Fruit fly (Drosophila melanogaster) whole organism, embryonic: ENCODE measurements around the gene GatB.

Experiments used
- Abd-B ChIP-seq: fragments of 200-800 bp; sonication (Bioruptor generic); optimal IDR thresholded peaks from 2 replicates; lab custom pipeline; 2018; ENCODE audit warnings: missing biosample characterization, mild to moderate bottlenecking, missing genetic modification characterization, moderate library complexity
- CG1233 ChIP-seq: fragments of 200-800 bp; sonication (Bioruptor generic); optimal IDR thresholded peaks from 4 replicates; lab custom pipeline; 2018; ENCODE audit warnings: missing biosample characterization, mild to moderate bottlenecking, missing genetic modification characterization
- CG12769 ChIP-seq: fragments of 200-800 bp; sonication (Bioruptor generic); optimal IDR thresholded peaks from 2 replicates; lab custom pipeline; 2019; ENCODE audit warnings: missing biosample characterization, mild to moderate bottlenecking, missing genetic modification characterization, moderate library complexity
- CG13624 ChIP-seq: fragments of 200-800 bp; sonication (Bioruptor generic); optimal IDR thresholded peaks from 2 replicates; lab custom pipeline; 2016; ENCODE audit warnings: missing biosample characterization, missing genetic modification characterization
- CG14710 ChIP-seq: fragments of 200-800 bp; sonication (Bioruptor generic); optimal IDR thresholded peaks from 3 replicates; lab custom pipeline; 2019; ENCODE audit warnings: missing biosample characterization, mild to moderate bottlenecking, missing genetic modification characterization, moderate library complexity
- CG14860 ChIP-seq: fragments of 200-800 bp; sonication (Bioruptor generic); IDR thresholded peaks from 3 replicates; pipeline ENCODE4 v1.3.6; 2022; ENCODE audit warnings: missing biosample characterization, missing genetic modification characterization; ENCODE audit not compliant: partially characterized antibody
- CG15269 ChIP-seq: fragments of 200-800 bp; sonication (Bioruptor generic); optimal IDR thresholded peaks from 2 replicates; lab custom pipeline; 2018; ENCODE audit warnings: missing biosample characterization, mild to moderate bottlenecking, missing genetic modification characterization, moderate library complexity
- CG15696 ChIP-seq: fragments of 200-800 bp; sonication (Bioruptor generic); optimal IDR thresholded peaks from 2 replicates; lab custom pipeline; 2019; ENCODE audit warnings: missing biosample characterization, mild to moderate bottlenecking, missing genetic modification characterization, moderate library complexity
- CG17186 ChIP-seq: fragments of 200-800 bp; sonication (Bioruptor generic); optimal IDR thresholded peaks from 3 replicates; lab custom pipeline; 2017; ENCODE audit warnings: missing biosample characterization, missing genetic modification reagents, missing genetic modification characterization
- CG17568 ChIP-seq: fragments of 200-800 bp; sonication (Bioruptor generic); optimal IDR thresholded peaks from 2 replicates; lab custom pipeline; 2018; ENCODE audit warnings: missing biosample characterization, mild to moderate bottlenecking, missing genetic modification characterization, moderate library complexity
- CG17912 ChIP-seq: fragments of 200-800 bp; sonication (Bioruptor generic); optimal IDR thresholded peaks from 2 replicates; lab custom pipeline; 2018; ENCODE audit warnings: missing biosample characterization, mild to moderate bottlenecking, missing genetic modification characterization
- CG2678 ChIP-seq: fragments of 200-800 bp; sonication (Bioruptor generic); optimal IDR thresholded peaks from 3 replicates; lab custom pipeline; 2019; ENCODE audit warnings: missing biosample characterization, mild to moderate bottlenecking, missing genetic modification characterization, moderate library complexity
- CG2875 ChIP-seq: fragments of 200-800 bp; sonication (Bioruptor generic); optimal IDR thresholded peaks from 2 replicates; lab custom pipeline; 2017; ENCODE audit warnings: missing biosample characterization, mild to moderate bottlenecking, missing genetic modification characterization, missing genetic modification reagents
- CG33213 ChIP-seq: fragments of 200-800 bp; sonication (Bioruptor generic); optimal IDR thresholded peaks from 3 replicates; lab custom pipeline; 2016; ENCODE audit warnings: missing biosample characterization, missing genetic modification characterization
- CG34376 ChIP-seq: fragments of 200-800 bp; sonication (Bioruptor generic); optimal IDR thresholded peaks from 2 replicates; lab custom pipeline; 2018; ENCODE audit warnings: missing biosample characterization, mild to moderate bottlenecking, missing genetic modification characterization
- CG34422 ChIP-seq: fragments of 200-800 bp; sonication (Bioruptor generic); IDR thresholded peaks from 3 replicates; pipeline ENCODE4 v1.3.6; 2022; ENCODE audit warnings: missing biosample characterization, missing genetic modification characterization
- CG4617 ChIP-seq: fragments of 200-800 bp; sonication (Bioruptor generic); optimal IDR thresholded peaks from 3 replicates; lab custom pipeline; 2016; ENCODE audit warnings: missing biosample characterization, missing genetic modification characterization, borderline replicate concordance
- CG5180 ChIP-seq: fragments of 200-800 bp; sonication (Bioruptor generic); optimal IDR thresholded peaks from 3 replicates; lab custom pipeline; 2017; ENCODE audit warnings: missing biosample characterization, missing genetic modification characterization, mild to moderate bottlenecking, moderate library complexity, missing genetic modification reagents
- CG7745 ChIP-seq: fragments of 200-800 bp; sonication (Bioruptor generic); optimal IDR thresholded peaks from 2 replicates; lab custom pipeline; 2018; ENCODE audit warnings: missing biosample characterization, mild to moderate bottlenecking, missing genetic modification characterization, moderate library complexity
- CG8924 ChIP-seq: fragments of 200-800 bp; optimal IDR thresholded peaks from 3 replicates; lab custom pipeline; 2019; ENCODE audit warnings: missing biosample characterization, mild to moderate bottlenecking, missing genetic modification characterization, moderate library complexity
- CG9437 ChIP-seq: fragments of 200-800 bp; sonication (Bioruptor generic); optimal IDR thresholded peaks from 2 replicates; lab custom pipeline; 2018; ENCODE audit warnings: missing biosample characterization, mild to moderate bottlenecking, missing genetic modification characterization
- CrebB ChIP-seq: fragments of 200-800 bp; sonication (Bioruptor generic); optimal IDR thresholded peaks from 3 replicates; lab custom pipeline; 2018; ENCODE audit warnings: missing biosample characterization, mild to moderate bottlenecking, missing genetic modification characterization
- Fer3 ChIP-seq: fragments of 200-800 bp; sonication (Bioruptor generic); optimal IDR thresholded peaks from 2 replicates; lab custom pipeline; 2018; ENCODE audit warnings: missing biosample characterization, mild to moderate bottlenecking, missing genetic modification characterization, moderate library complexity
- Hmr ChIP-seq: fragments of 200-800 bp; sonication (Bioruptor generic); optimal IDR thresholded peaks from 3 replicates; lab custom pipeline; 2017; ENCODE audit warnings: mild to moderate bottlenecking, missing biosample characterization, missing genetic modification reagents, missing genetic modification characterization
- Hr51 ChIP-seq, 2 experiments: fragments of 200-800 bp; sonication (Bioruptor generic); optimal IDR thresholded peaks; 2 replicates in 1 of 2; 3 replicates in 1 of 2; lab custom pipeline; 2016 to 2018; ENCODE audit warnings: missing biosample characterization in 2 of 2, missing genetic modification characterization in 2 of 2, mild to moderate bottlenecking in 1 of 2, moderate library complexity in 1 of 2
- Mrtf ChIP-seq: fragments of 200-800 bp; sonication (Bioruptor generic); IDR thresholded peaks from 3 replicates; pipeline ENCODE4 v1.3.6; 2022; ENCODE audit warnings: missing biosample characterization, missing genetic modification characterization
- Myb ChIP-seq: fragments of 200-800 bp; sonication (Bioruptor generic); optimal IDR thresholded peaks from 2 replicates; lab custom pipeline; 2016; ENCODE audit warnings: missing biosample characterization, missing genetic modification characterization
- Optix ChIP-seq: fragments of 200-800 bp; sonication (Bioruptor generic); IDR thresholded peaks from 3 replicates; pipeline ENCODE4 v1.3.6; 2022; ENCODE audit warnings: missing biosample characterization, missing genetic modification characterization
- Pdp1 ChIP-seq, 2 experiments: fragments of 200-800 bp; sonication (Bioruptor generic); optimal IDR thresholded peaks; 3 replicates each; lab custom pipeline; 2016; ENCODE audit warnings: missing biosample characterization in 2 of 2, missing genetic modification characterization in 2 of 2, mild to moderate bottlenecking in 1 of 2, moderate library complexity in 1 of 2
- Sry-β ChIP-seq: fragments of 200-800 bp; sonication (Bioruptor generic); optimal IDR thresholded peaks from 2 replicates; lab custom pipeline; 2018; ENCODE audit warnings: missing biosample characterization, mild to moderate bottlenecking, missing genetic modification characterization, moderate library complexity
- YL-1 ChIP-seq: fragments of 200-800 bp; sonication (Bioruptor generic); optimal IDR thresholded peaks from 3 replicates; lab custom pipeline; 2017; ENCODE audit warnings: missing biosample characterization, mild to moderate bottlenecking, missing genetic modification characterization
- abd-A ChIP-seq: fragments of 200-800 bp; sonication (Bioruptor generic); optimal IDR thresholded peaks from 3 replicates; lab custom pipeline; 2019; ENCODE audit warnings: missing biosample characterization, mild to moderate bottlenecking, missing genetic modification characterization, moderate library complexity
- ara ChIP-seq: fragments of 200-800 bp; sonication (Bioruptor generic); IDR thresholded peaks from 2 replicates; pipeline ENCODE4 v1.3.6; 2022; ENCODE audit warnings: missing biosample characterization, missing genetic modification characterization
- cg ChIP-seq: fragments of 200-800 bp; sonication (Bioruptor generic); optimal IDR thresholded peaks from 3 replicates; lab custom pipeline; 2019; ENCODE audit warnings: missing biosample characterization, mild to moderate bottlenecking, missing genetic modification characterization, moderate library complexity
- dpn ChIP-seq, 2 experiments: fragments of 200-800 bp; sonication (Bioruptor generic); optimal IDR thresholded peaks; 3 replicates each; lab custom pipeline; 2016; ENCODE audit warnings: missing biosample characterization in 2 of 2, missing genetic modification characterization in 2 of 2
- fru ChIP-seq: fragments of >200 bp; optimal IDR thresholded peaks from 2 replicates; lab custom pipeline; 2017
- grau ChIP-seq: fragments of 200-800 bp; optimal IDR thresholded peaks from 3 replicates; lab custom pipeline; 2019; ENCODE audit warnings: missing biosample characterization, mild to moderate bottlenecking, missing genetic modification characterization, moderate library complexity
- hbn ChIP-seq: fragments of 200-800 bp; sonication (Bioruptor generic); IDR thresholded peaks from 2 replicates; pipeline ENCODE4 v1.3.6; 2022; ENCODE audit warnings: missing biosample characterization, missing genetic modification characterization; ENCODE audit not compliant: partially characterized antibody
- hth ChIP-seq: fragments of >200 bp; optimal IDR thresholded peaks from 2 replicates; lab custom pipeline; 2017; ENCODE audit warnings: inconsistent platforms
- klu ChIP-seq: fragments of 200-800 bp; sonication (Bioruptor generic); IDR thresholded peaks from 2 replicates; pipeline ENCODE4 v1.3.6; 2022; ENCODE audit warnings: missing biosample characterization, missing genetic modification characterization
- lmd ChIP-seq: fragments of 200-800 bp; sonication (Bioruptor generic); IDR thresholded peaks from 2 replicates; pipeline ENCODE4 v1.3.6; 2022; ENCODE audit warnings: missing biosample characterization, missing genetic modification characterization
- nau ChIP-seq: fragments of 200-800 bp; sonication (Bioruptor generic); optimal IDR thresholded peaks from 3 replicates; lab custom pipeline; 2017; ENCODE audit warnings: missing biosample characterization, mild to moderate bottlenecking, missing genetic modification characterization, missing genetic modification reagents
- nom ChIP-seq: fragments of 200-800 bp; sonication (Bioruptor generic); optimal IDR thresholded peaks from 2 replicates; lab custom pipeline; 2017; ENCODE audit warnings: missing biosample characterization, missing genetic modification characterization, mild to moderate bottlenecking, moderate library complexity, missing genetic modification reagents
- psq ChIP-seq: fragments of 200-800 bp; sonication (Bioruptor generic); optimal IDR thresholded peaks from 2 replicates; lab custom pipeline; 2017; ENCODE audit warnings: missing biosample characterization, missing genetic modification characterization
- pzg ChIP-seq: fragments of 200-800 bp; sonication (Bioruptor generic); optimal IDR thresholded peaks from 3 replicates; lab custom pipeline; 2018; ENCODE audit warnings: missing biosample characterization, mild to moderate bottlenecking, missing genetic modification characterization, moderate library complexity
- run ChIP-seq: fragments of 200-800 bp; sonication (Bioruptor generic); optimal IDR thresholded peaks from 3 replicates; lab custom pipeline; 2018; ENCODE audit warnings: missing biosample characterization, mild to moderate bottlenecking, missing genetic modification characterization
- so ChIP-seq: fragments of 200-800 bp; sonication (Bioruptor generic); IDR thresholded peaks from 3 replicates; pipeline ENCODE4 v1.3.6; 2022; ENCODE audit warnings: missing biosample characterization, missing genetic modification characterization
- yki ChIP-seq: fragments of >200 bp; optimal IDR thresholded peaks from 3 replicates; lab custom pipeline; 2018

Gene GatB

DNA sequence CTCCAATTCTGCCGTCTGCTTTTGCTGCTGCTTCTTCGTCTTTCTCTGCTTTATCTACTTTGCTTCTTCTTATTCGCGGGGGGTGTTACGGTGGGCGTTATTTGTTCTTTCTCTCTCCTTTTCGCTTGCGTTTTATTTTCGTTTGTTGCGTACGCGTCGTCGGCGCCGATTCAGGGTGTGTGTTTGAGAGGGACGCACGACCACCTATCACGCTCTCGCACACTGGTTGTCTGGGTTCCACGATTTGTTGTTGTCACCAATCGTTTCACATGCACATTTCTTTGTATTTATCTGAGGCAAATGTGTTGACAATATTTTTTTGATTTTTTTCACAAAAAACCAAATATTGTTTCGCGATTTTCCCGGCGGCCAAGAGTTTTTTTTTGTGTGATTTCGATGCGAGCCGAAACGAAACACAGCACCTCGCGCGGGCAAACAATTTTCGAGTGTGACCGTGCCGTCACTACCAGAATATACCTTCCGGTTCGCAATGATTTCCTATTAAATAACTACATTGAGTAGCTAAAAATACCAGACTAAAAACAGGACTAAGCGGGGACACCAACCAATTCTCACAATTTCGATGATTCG lies 24.6 kb downstream of the GatB start, which contains the start of gene Syx1A (continued):
- TF ChIP-seq psq (peak; percentile 98), pzg (GFP tag; lab: Kevin White, UChicago) (peak; percentile 92), nau (GFP tag; lab: Kevin White, UChicago) (peak; percentile 42), so (GFP tag; lab: Robert Waterston, UW) (no peak), run (tag; lab: Kevin White, UChicago) (peak; percentile 5), nom (GFP tag; lab: Kevin White, UChicago) (peak; percentile 37), CG17568 (GFP tag; lab: Kevin White, UChicago) (peak; percentile 52), Myb (GFP tag; lab: Kevin White, UChicago) (peak; percentile 11), CG12769 (tag; lab: Kevin White, UChicago) (no peak), Fer3 (peak; percentile 15), dpn (GFP tag; optimal IDR thresholded peaks at IDR 0.05; lab: Kevin White, UChicago) (peak in 1 of 2 experiments; percentile 6), CG15269 (tag; lab: Kevin White, UChicago) (peak; percentile 33), ara (GFP tag; lab: Robert Waterston, UW) (no peak), CG13624 (GFP tag; lab: Kevin White, UChicago) (peak; percentile 32), grau (peak; percentile 18), CrebB (tag; lab: Kevin White, UChicago) (peak; percentile 61), CG2875 (peak; percentile 3), lmd (no peak), CG4617 (peak; percentile 0), CG34422 (no peak), Hmr (GFP tag; lab: Kevin White, UChicago) (peak; percentile 56), CG17912 (GFP tag; lab: Kevin White, UChicago) (peak; percentile 22), CG2678 (tag; lab: Kevin White, UChicago) (peak; percentile 19), Optix (GFP tag; lab: Robert Waterston, UW) (no peak), CG14710 (tag; lab: Kevin White, UChicago) (peak; percentile 27), Hr51 (GFP tag; optimal IDR thresholded peaks at IDR 0.05; lab: Kevin White, UChicago) (peak in 1 of 2 experiments; percentile 29), YL-1 (peak; percentile 27)

DNA sequence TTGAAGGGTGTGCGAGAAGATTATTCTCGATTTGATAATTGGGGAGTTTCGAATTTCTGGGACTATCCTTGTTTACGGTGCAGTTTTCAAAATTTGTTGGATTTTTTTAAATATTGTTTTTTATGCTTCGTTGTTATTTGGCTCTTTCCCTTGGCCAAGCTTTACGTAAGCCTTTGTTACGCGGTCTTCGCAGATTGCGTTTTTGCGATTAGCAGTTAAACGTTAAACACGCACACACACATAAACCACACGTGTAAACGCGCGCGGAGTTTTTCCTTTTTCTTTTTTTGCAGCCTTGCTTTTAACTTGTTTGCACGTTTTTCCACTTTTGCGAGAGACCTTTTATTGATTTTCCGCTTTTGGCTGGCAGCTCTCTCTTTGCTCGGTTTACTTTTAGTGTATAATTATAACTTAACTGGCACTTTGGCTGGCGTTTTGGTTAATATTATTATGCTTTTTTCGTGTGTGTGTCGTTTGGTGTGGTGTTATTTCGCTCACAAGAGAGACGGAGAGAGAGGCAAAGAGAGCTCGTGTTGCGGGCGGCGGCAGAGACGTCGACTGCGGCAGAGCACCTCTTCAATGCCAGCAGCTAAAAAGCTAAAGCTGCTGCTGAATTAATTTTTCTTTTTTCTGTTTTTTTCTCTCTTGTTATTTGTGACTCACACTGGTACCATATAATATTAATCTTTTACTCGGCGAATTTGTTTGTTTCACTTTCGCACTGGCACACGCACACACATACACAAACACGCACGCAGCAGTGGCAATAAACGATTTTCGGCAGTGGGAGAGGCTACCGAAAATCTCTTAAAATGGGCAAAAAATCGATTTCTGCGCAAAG lies 25.4 kb downstream of the GatB start:
- peak; percentile 2 for TF ChIP-seq yki (lab: Kevin White, UChicago)
- no peak for TF ChIP-seq hbn
- no peak for TF ChIP-seq Sry-β
- no peak for TF ChIP-seq hth (lab: Kevin White, UChicago)
- TF ChIP-seq CG17186, result no peak
- TF ChIP-seq CG34376 (GFP tag; lab: Kevin White, UChicago), result peak; percentile 59
- TF ChIP-seq CG14860, result no peak
- peak in 1 of 2 experiments; percentile 52 for TF ChIP-seq Pdp1 (GFP tag; optimal IDR thresholded peaks at IDR 0.05; lab: Kevin White, UChicago)
- no peak for TF ChIP-seq klu (GFP tag; lab: Robert Waterston, UW)
- TF ChIP-seq Mrtf (GFP tag; lab: Robert Waterston, UW), result no peak
- peak; percentile 65 for TF ChIP-seq cg (GFP tag; lab: Kevin White, UChicago)
- TF ChIP-seq CG1233, result no peak
- TF ChIP-seq CG5180 (GFP tag; lab: Kevin White, UChicago), result no peak
- TF ChIP-seq CG33213, result no peak
- TF ChIP-seq Abd-B (GFP tag; lab: Kevin White, UChicago), result no peak
- TF ChIP-seq CG8924 (tag; lab: Kevin White, UChicago), result peak; percentile 71
- TF ChIP-seq fru (lab: Kevin White, UChicago), result no peak
- no peak for TF ChIP-seq CG7745 (tag; lab: Kevin White, UChicago)
- TF ChIP-seq abd-A (tag; lab: Kevin White, UChicago), result peak; percentile 73
- peak; percentile 75 for TF ChIP-seq CG9437 (GFP tag; lab: Kevin White, UChicago)
- TF ChIP-seq CG15696 (tag; lab: Kevin White, UChicago), result no peak
